Worm (Caenorhabditis elegans): ENCODE results near the gene dsh-1.

Gene dsh-1

ce11 chrII:5187469-5187868, 37.7 kb downstream of the dsh-1 start, which contains the start of gene crh-2:
Gene crh-2 (minus strand): TSS chrII:5187569.
- TF ChIP-seq ama-1 (optimal IDR thresholded peaks at IDR 0.05) (no peak), hmbx-1 (tag; optimal IDR thresholded peaks at IDR 0.05) (no peak), ceh-36 (tag; optimal IDR thresholded peaks at IDR 0.05) (no peak), ets-7 (tag; optimal IDR thresholded peaks at IDR 0.05) (no peak), B0310.2 (tag; optimal IDR thresholded peaks at IDR 0.05) (no peak), hmg-4 (GFP tag; optimal IDR thresholded peaks at IDR 0.05) (no peak), sea-1 (GFP tag; conservative IDR thresholded peaks at IDR 0.05) (no peak), tra-4 (tag; optimal IDR thresholded peaks at IDR 0.05) (no peak), ceh-13 (GFP tag; optimal IDR thresholded peaks at IDR 0.05) (no peak), F13C5.2 (tag; optimal IDR thresholded peaks at IDR 0.05) (no peak), flt-1 (GFP tag; IDR thresholded peaks at IDR 0.05) (no peak), aly-1 (tag; optimal IDR thresholded peaks at IDR 0.05) (no peak), tbx-11 (GFP tag; IDR thresholded peaks at IDR 0.05) (no peak), hnd-1 (tag; optimal IDR thresholded peaks at IDR 0.05) (no peak), pes-1 (GFP tag; IDR thresholded peaks at IDR 0.05) (no peak), tbx-37 (GFP tag; conservative IDR thresholded peaks at IDR 0.05) (no peak), scrt-1 (GFP tag; IDR thresholded peaks at IDR 0.05) (no peak)

ce11 chrII:5186870-5187269, 38.3 kb downstream of the dsh-1 start:
- TF ChIP-seq tbx-11 (GFP tag; IDR thresholded peaks at IDR 0.05) (no peak), B0310.2 (tag; optimal IDR thresholded peaks at IDR 0.05) (no peak), hmg-4 (GFP tag; optimal IDR thresholded peaks at IDR 0.05) (no peak), F13C5.2 (tag; optimal IDR thresholded peaks at IDR 0.05) (no peak), hnd-1 (tag; optimal IDR thresholded peaks at IDR 0.05) (no peak), flt-1 (GFP tag; IDR thresholded peaks at IDR 0.05) (no peak), ceh-13 (GFP tag; optimal IDR thresholded peaks at IDR 0.05) (no peak), scrt-1 (GFP tag; IDR thresholded peaks at IDR 0.05) (no peak)

- no peak for TF ChIP-seq tbx-37 (GFP tag; conservative IDR thresholded peaks at IDR 0.05)
- no peak for TF ChIP-seq tra-4 (tag; optimal IDR thresholded peaks at IDR 0.05)
- TF ChIP-seq F13C5.2 (tag; optimal IDR thresholded peaks at IDR 0.05), result no peak
- no peak for TF ChIP-seq sea-1 (GFP tag; conservative IDR thresholded peaks at IDR 0.05)
- no peak for TF ChIP-seq ama-1 (optimal IDR thresholded peaks at IDR 0.05)
- TF ChIP-seq tbx-11 (GFP tag; IDR thresholded peaks at IDR 0.05), result no peak
- TF ChIP-seq scrt-1 (GFP tag; IDR thresholded peaks at IDR 0.05), result no peak
- no peak for TF ChIP-seq B0310.2 (tag; optimal IDR thresholded peaks at IDR 0.05)
- no peak for TF ChIP-seq ceh-36 (tag; optimal IDR thresholded peaks at IDR 0.05)
- no peak for TF ChIP-seq flt-1 (GFP tag; IDR thresholded peaks at IDR 0.05)
- no peak for TF ChIP-seq aly-1 (tag; optimal IDR thresholded peaks at IDR 0.05)
- no peak for TF ChIP-seq hmg-4 (GFP tag; optimal IDR thresholded peaks at IDR 0.05)
- TF ChIP-seq hnd-1 (tag; optimal IDR thresholded peaks at IDR 0.05), result no peak
- TF ChIP-seq pes-1 (GFP tag; IDR thresholded peaks at IDR 0.05), result no peak
- TF ChIP-seq ets-7 (tag; optimal IDR thresholded peaks at IDR 0.05), result no peak
- TF ChIP-seq ceh-13 (GFP tag; optimal IDR thresholded peaks at IDR 0.05), result no peak
These were observed 39.1 kb downstream of the dsh-1 start for ce11 chrII:5185955-5186539.

- TF ChIP-seq B0310.2 (tag; optimal IDR thresholded peaks at IDR 0.05) (no peak), scrt-1 (GFP tag; IDR thresholded peaks at IDR 0.05) (no peak), hnd-1 (tag; optimal IDR thresholded peaks at IDR 0.05) (no peak), hmg-4 (GFP tag; optimal IDR thresholded peaks at IDR 0.05) (no peak)
These were observed 40.3 kb downstream of the dsh-1 start for ce11 chrII:5184661-5185545.

ce11 chrII:5183207-5183606, 42.0 kb downstream of the dsh-1 start:
- no peak for TF ChIP-seq hmbx-1 (tag; optimal IDR thresholded peaks at IDR 0.05)
- no peak for TF ChIP-seq sea-1 (GFP tag; conservative IDR thresholded peaks at IDR 0.05)
- TF ChIP-seq pes-1 (GFP tag; IDR thresholded peaks at IDR 0.05), result no peak
- TF ChIP-seq ama-1 (optimal IDR thresholded peaks at IDR 0.05), result no peak
- no peak for TF ChIP-seq ceh-36 (tag; optimal IDR thresholded peaks at IDR 0.05)
- no peak for TF ChIP-seq hnd-1 (tag; optimal IDR thresholded peaks at IDR 0.05)
- TF ChIP-seq tbx-37 (GFP tag; conservative IDR thresholded peaks at IDR 0.05), result no peak
- TF ChIP-seq flt-1 (GFP tag; IDR thresholded peaks at IDR 0.05), result no peak
- TF ChIP-seq ets-7 (tag; optimal IDR thresholded peaks at IDR 0.05), result no peak
- TF ChIP-seq scrt-1 (GFP tag; IDR thresholded peaks at IDR 0.05), result no peak
- TF ChIP-seq hmg-4 (GFP tag; optimal IDR thresholded peaks at IDR 0.05), result no peak
- no peak for TF ChIP-seq aly-1 (tag; optimal IDR thresholded peaks at IDR 0.05)
- no peak for TF ChIP-seq B0310.2 (tag; optimal IDR thresholded peaks at IDR 0.05)
- no peak for TF ChIP-seq ceh-13 (GFP tag; optimal IDR thresholded peaks at IDR 0.05)

ce11 chrII:5182451-5182850, 42.7 kb downstream of the dsh-1 start:
- TF ChIP-seq ama-1 (optimal IDR thresholded peaks at IDR 0.05) (no peak), F13C5.2 (tag; optimal IDR thresholded peaks at IDR 0.05) (no peak), hmg-4 (GFP tag; optimal IDR thresholded peaks at IDR 0.05) (no peak), ceh-36 (tag; optimal IDR thresholded peaks at IDR 0.05) (no peak), hnd-1 (tag; optimal IDR thresholded peaks at IDR 0.05) (no peak), ceh-13 (GFP tag; optimal IDR thresholded peaks at IDR 0.05) (no peak)

- TF ChIP-seq ama-1 (optimal IDR thresholded peaks at IDR 0.05) (no peak), B0310.2 (tag; optimal IDR thresholded peaks at IDR 0.05) (no peak), tbx-11 (GFP tag; IDR thresholded peaks at IDR 0.05) (peak; percentile 54; the same call in 1 of the 2 replicates), scrt-1 (GFP tag; IDR thresholded peaks at IDR 0.05) (no peak), sea-1 (GFP tag; conservative IDR thresholded peaks at IDR 0.05) (no peak), hmg-4 (GFP tag; optimal IDR thresholded peaks at IDR 0.05) (peak; percentile 53), hnd-1 (tag; optimal IDR thresholded peaks at IDR 0.05) (no peak), tbx-37 (GFP tag; conservative IDR thresholded peaks at IDR 0.05) (no peak), pes-1 (GFP tag; IDR thresholded peaks at IDR 0.05) (0 out of 2 replicates have a peak, but pooled peaks have one; percentile 10), F13C5.2 (tag; optimal IDR thresholded peaks at IDR 0.05) (peak; percentile 5), ceh-36 (tag; optimal IDR thresholded peaks at IDR 0.05) (no peak), flt-1 (GFP tag; IDR thresholded peaks at IDR 0.05) (no peak), hmbx-1 (tag; optimal IDR thresholded peaks at IDR 0.05) (no peak), ets-7 (tag; optimal IDR thresholded peaks at IDR 0.05) (no peak), ceh-13 (GFP tag; optimal IDR thresholded peaks at IDR 0.05) (no peak), tra-4 (tag; optimal IDR thresholded peaks at IDR 0.05) (no peak), aly-1 (tag; optimal IDR thresholded peaks at IDR 0.05) (peak; percentile 59)
These were observed 43.7 kb downstream of the dsh-1 start for ce11 chrII:5181497-5181896.

Data from whole organism, early embryonic.